Fruit fly (Drosophila melanogaster) whole organism, embryonic: ENCODE measurements around the gene Taf10.
A peak's percentile ranks its signal among the peaks of the same experiment; 100 is the strongest.

Experiments used
- Aef1 ChIP-seq: fragments of 200-800 bp; sonication (Bioruptor generic); IDR thresholded peaks from 3 replicates; pipeline ENCODE4 v1.3.6; 2022; ENCODE audit warnings: missing biosample characterization, missing genetic modification characterization
- Atf3 ChIP-seq: fragments of 200-800 bp; sonication (Bioruptor generic); optimal IDR thresholded peaks from 3 replicates; lab custom pipeline; 2016; ENCODE audit warnings: missing biosample characterization, missing genetic modification characterization
- CG10267 ChIP-seq: fragments of 200-800 bp; sonication (Bioruptor generic); optimal IDR thresholded peaks from 2 replicates; lab custom pipeline; 2018; ENCODE audit warnings: missing biosample characterization, mild to moderate bottlenecking, missing genetic modification characterization, moderate library complexity
- CG10979 ChIP-seq: fragments of 200-800 bp; sonication (Bioruptor generic); optimal IDR thresholded peaks from 2 replicates; lab custom pipeline; 2018; ENCODE audit warnings: missing biosample characterization, mild to moderate bottlenecking, missing genetic modification characterization, moderate library complexity
- CG12299 ChIP-seq: fragments of 200-800 bp; sonication (Bioruptor generic); optimal IDR thresholded peaks from 2 replicates; lab custom pipeline; 2018; ENCODE audit warnings: missing biosample characterization, mild to moderate bottlenecking, missing genetic modification characterization
- CG14441 ChIP-seq: fragments of 200-800 bp; sonication (Bioruptor generic); IDR thresholded peaks from 2 replicates; pipeline ENCODE4 v1.3.6; 2022; ENCODE audit warnings: missing biosample characterization, missing genetic modification characterization
- CG14860 ChIP-seq: fragments of 200-800 bp; sonication (Bioruptor generic); IDR thresholded peaks from 3 replicates; pipeline ENCODE4 v1.3.6; 2022; ENCODE audit warnings: missing biosample characterization, missing genetic modification characterization; ENCODE audit not compliant: partially characterized antibody
- CG15073 ChIP-seq: fragments of 200-800 bp; sonication (Bioruptor generic); optimal IDR thresholded peaks from 2 replicates; lab custom pipeline; 2016; ENCODE audit warnings: missing biosample characterization, missing genetic modification characterization
- CG15269 ChIP-seq: fragments of 200-800 bp; sonication (Bioruptor generic); optimal IDR thresholded peaks from 2 replicates; lab custom pipeline; 2018; ENCODE audit warnings: missing biosample characterization, mild to moderate bottlenecking, missing genetic modification characterization, moderate library complexity
- CG15479 ChIP-seq: fragments of 200-800 bp; sonication (Bioruptor generic); optimal IDR thresholded peaks from 3 replicates; lab custom pipeline; 2019; ENCODE audit warnings: missing biosample characterization, mild to moderate bottlenecking, missing genetic modification characterization, moderate library complexity
- CG15514 ChIP-seq: fragments of 200-800 bp; sonication (Bioruptor generic); optimal IDR thresholded peaks from 3 replicates; lab custom pipeline; 2017; ENCODE audit warnings: missing biosample characterization, missing genetic modification characterization, mild to moderate bottlenecking, moderate library complexity, missing genetic modification reagents
- CG17361 ChIP-seq: fragments of 200-800 bp; sonication (Bioruptor generic); IDR thresholded peaks from 3 replicates; pipeline ENCODE4 v1.3.6; 2022; ENCODE audit warnings: missing biosample characterization, missing genetic modification characterization
- CG17802 ChIP-seq: fragments of 200-800 bp; sonication (Bioruptor generic); optimal IDR thresholded peaks from 2 replicates; lab custom pipeline; 2018; ENCODE audit warnings: missing biosample characterization, mild to moderate bottlenecking, missing genetic modification characterization, moderate library complexity
- CG17912 ChIP-seq: fragments of 200-800 bp; sonication (Bioruptor generic); optimal IDR thresholded peaks from 2 replicates; lab custom pipeline; 2018; ENCODE audit warnings: missing biosample characterization, mild to moderate bottlenecking, missing genetic modification characterization
- CG18011 ChIP-seq: fragments of 200-800 bp; sonication (Bioruptor generic); optimal IDR thresholded peaks from 2 replicates; lab custom pipeline; 2017; ENCODE audit warnings: missing biosample characterization, missing genetic modification characterization, mild to moderate bottlenecking, moderate library complexity, missing genotype
- CG30431 ChIP-seq: fragments of 200-800 bp; sonication (Bioruptor generic); optimal IDR thresholded peaks from 2 replicates; lab custom pipeline; 2017; ENCODE audit warnings: missing biosample characterization, missing genetic modification characterization
- CG4617 ChIP-seq: fragments of 200-800 bp; sonication (Bioruptor generic); optimal IDR thresholded peaks from 3 replicates; lab custom pipeline; 2016; ENCODE audit warnings: missing biosample characterization, missing genetic modification characterization, borderline replicate concordance
- CG7372 ChIP-seq: fragments of 200-800 bp; sonication (Bioruptor generic); IDR thresholded peaks from 2 replicates; pipeline ENCODE4 v1.3.6; 2022; ENCODE audit warnings: missing biosample characterization, missing genetic modification characterization
- CG7928 ChIP-seq: fragments of 200-800 bp; sonication (Bioruptor generic); optimal IDR thresholded peaks from 2 replicates; lab custom pipeline; 2017; ENCODE audit warnings: missing biosample characterization, mild to moderate bottlenecking, missing genetic modification characterization
- CG8281 ChIP-seq: fragments of 200-800 bp; sonication (Bioruptor generic); optimal IDR thresholded peaks from 2 replicates; lab custom pipeline; 2018; ENCODE audit warnings: missing biosample characterization, mild to moderate bottlenecking, missing genetic modification characterization, moderate library complexity
- CG9727 ChIP-seq: fragments of 200-800 bp; sonication (Bioruptor generic); optimal IDR thresholded peaks from 3 replicates; lab custom pipeline; 2017; ENCODE audit warnings: missing biosample characterization, mild to moderate bottlenecking, missing genetic modification characterization
- Deaf1 ChIP-seq: fragments of 200-800 bp; optimal IDR thresholded peaks from 3 replicates; lab custom pipeline; 2019; ENCODE audit warnings: missing biosample characterization, mild to moderate bottlenecking, missing genetic modification characterization, moderate library complexity
- Dek ChIP-seq: fragments of 200-800 bp; sonication (Bioruptor generic); optimal IDR thresholded peaks from 3 replicates; lab custom pipeline; 2019; ENCODE audit warnings: missing biosample characterization, mild to moderate bottlenecking, missing genetic modification characterization, moderate library complexity
- Fer1 ChIP-seq: fragments of 200-800 bp; sonication (Bioruptor generic); optimal IDR thresholded peaks from 2 replicates; lab custom pipeline; 2017; ENCODE audit warnings: missing biosample characterization, mild to moderate bottlenecking, missing genetic modification characterization
- MBD-R2 ChIP-seq: fragments of 200-800 bp; sonication (Bioruptor generic); IDR thresholded peaks from 2 replicates; pipeline ENCODE4 v1.3.6; 2022; ENCODE audit warnings: missing biosample characterization, missing genetic modification characterization
- Meics ChIP-seq: fragments of 200-800 bp; sonication (Bioruptor generic); optimal IDR thresholded peaks from 2 replicates; lab custom pipeline; 2017; ENCODE audit warnings: missing biosample characterization, mild to moderate bottlenecking, missing genetic modification characterization
- Myb ChIP-seq: fragments of 200-800 bp; sonication (Bioruptor generic); optimal IDR thresholded peaks from 2 replicates; lab custom pipeline; 2016; ENCODE audit warnings: missing biosample characterization, missing genetic modification characterization
- Scr ChIP-seq: fragments of 200-800 bp; sonication (Bioruptor generic); IDR thresholded peaks from 2 replicates; pipeline ENCODE4 v1.3.6; 2022; ENCODE audit warnings: missing biosample characterization, missing genetic modification characterization; ENCODE audit not compliant: partially characterized antibody
- Trl ChIP-seq, 3 experiments: fragments of >200 bp in 2 of 3; fragments of 200-800 bp in 1 of 3; sonication (Bioruptor generic) in 1 of 3; optimal IDR thresholded peaks; 2 replicates in 1 of 3; 3 replicates in 2 of 3; lab custom pipeline; 2016 to 2017; ENCODE audit warnings: missing biosample characterization in 1 of 3, missing genetic modification characterization in 1 of 3
- YL-1 ChIP-seq: fragments of 200-800 bp; sonication (Bioruptor generic); optimal IDR thresholded peaks from 3 replicates; lab custom pipeline; 2017; ENCODE audit warnings: missing biosample characterization, mild to moderate bottlenecking, missing genetic modification characterization
- bowl ChIP-seq: fragments of 200-800 bp; sonication (Bioruptor generic); IDR thresholded peaks from 2 replicates; pipeline ENCODE4 v1.3.6; 2022; ENCODE audit warnings: missing biosample characterization, missing genetic modification characterization
- danr ChIP-seq: fragments of 200-800 bp; sonication (Bioruptor generic); IDR thresholded peaks from 2 replicates; pipeline ENCODE4 v1.3.6; 2022; ENCODE audit warnings: missing biosample characterization, missing genetic modification characterization
- esg ChIP-seq: fragments of 200-800 bp; sonication (Bioruptor generic); conservative IDR thresholded peaks from 2 replicates; pipeline ENCODE4 v1.3.6; 2022; ENCODE audit warnings: missing biosample characterization, missing genetic modification characterization
- fd96Cb ChIP-seq: fragments of 200-800 bp; sonication (Bioruptor generic); optimal IDR thresholded peaks from 2 replicates; lab custom pipeline; 2018; ENCODE audit warnings: missing biosample characterization, mild to moderate bottlenecking, missing genetic modification characterization, moderate library complexity
- gcm2 ChIP-seq: fragments of 200-800 bp; sonication (Bioruptor generic); optimal IDR thresholded peaks from 2 replicates; lab custom pipeline; 2016; ENCODE audit warnings: missing biosample characterization, missing genetic modification characterization
- hb ChIP-seq: fragments of 200-800 bp; sonication (Bioruptor generic); IDR thresholded peaks from 3 replicates; pipeline ENCODE4 v1.3.6; 2022; ENCODE audit warnings: missing biosample characterization, missing genetic modification characterization; ENCODE audit not compliant: partially characterized antibody
- ind ChIP-seq: fragments of 200-800 bp; sonication (Bioruptor generic); optimal IDR thresholded peaks from 3 replicates; lab custom pipeline; 2016; ENCODE audit warnings: missing biosample characterization, missing genetic modification characterization
- pan ChIP-seq, 4 experiments: fragments of >200 bp in 3 of 4; fragments of 200-800 bp in 1 of 4; sonication (Bioruptor generic) in 1 of 4; optimal IDR thresholded peaks in 3 of 4; IDR thresholded peaks in 1 of 4; 2 replicates each; pipeline versions ENCODE4 v1.3.6 to Lab custom; 2017 to 2022; ENCODE audit warnings: missing biosample characterization in 2 of 4, missing genetic modification characterization in 2 of 4, mixed read lengths in 1 of 4
- rib ChIP-seq: fragments of 200-800 bp; sonication (Bioruptor generic); IDR thresholded peaks from 2 replicates; pipeline ENCODE4 v1.3.6; 2022; ENCODE audit warnings: missing biosample characterization, missing genetic modification characterization
- sc ChIP-seq, 3 experiments: fragments of >200 bp in 2 of 3; fragments of 200-800 bp in 1 of 3; sonication (Bioruptor generic) in 1 of 3; optimal IDR thresholded peaks; 2 replicates in 2 of 3; 3 replicates in 1 of 3; lab custom pipeline; 2017; ENCODE audit warnings: mild to moderate bottlenecking in 1 of 3, missing biosample characterization in 1 of 3, missing genetic modification characterization in 1 of 3, missing genetic modification reagents in 1 of 3
- sima ChIP-seq: fragments of 200-800 bp; sonication (Bioruptor generic); optimal IDR thresholded peaks from 2 replicates; lab custom pipeline; 2016; ENCODE audit warnings: missing biosample characterization, missing genetic modification characterization
- slou ChIP-seq: fragments of 200-800 bp; sonication (Bioruptor generic); optimal IDR thresholded peaks from 3 replicates; lab custom pipeline; 2016; ENCODE audit warnings: missing biosample characterization, missing genetic modification characterization
- sr ChIP-seq: fragments of 200-800 bp; sonication (Bioruptor generic); IDR thresholded peaks from 3 replicates; pipeline ENCODE4 v1.3.6; 2022; ENCODE audit warnings: missing biosample characterization, missing genetic modification characterization
- ssp ChIP-seq: fragments of 200-800 bp; sonication (Bioruptor generic); IDR thresholded peaks from 2 replicates; pipeline ENCODE4 v1.3.6; 2022; ENCODE audit warnings: missing biosample characterization, missing genetic modification characterization
- stwl ChIP-seq: fragments of 200-800 bp; sonication (Bioruptor generic); optimal IDR thresholded peaks from 3 replicates; lab custom pipeline; 2018; ENCODE audit warnings: missing biosample characterization, mild to moderate bottlenecking, missing genetic modification characterization, moderate library complexity
- tap ChIP-seq: fragments of 200-800 bp; optimal IDR thresholded peaks from 3 replicates; lab custom pipeline; 2019; ENCODE audit warnings: missing biosample characterization, mild to moderate bottlenecking, missing genetic modification characterization, moderate library complexity
- twi ChIP-seq: fragments of 200-800 bp; optimal IDR thresholded peaks from 2 replicates; lab custom pipeline; 2019; ENCODE audit warnings: missing biosample characterization, mild to moderate bottlenecking, missing genetic modification characterization, moderate library complexity
- vvl ChIP-seq: fragments of 200-800 bp; sonication (Bioruptor generic); IDR thresholded peaks from 2 replicates; pipeline ENCODE4 v1.3.6; 2022; ENCODE audit warnings: missing biosample characterization, missing genetic modification characterization
- zfh2 ChIP-seq: fragments of 200-800 bp; sonication (Bioruptor generic); optimal IDR thresholded peaks from 2 replicates; lab custom pipeline; 2016; ENCODE audit warnings: missing biosample characterization, missing genetic modification characterization

Taf10 gene

dm6 chr2L:2720368-2720767, 47.3 kb upstream of the Taf10 start (continued):
- no peak for TF ChIP-seq bowl (GFP tag; lab: Robert Waterston, UW)
- no peak for TF ChIP-seq CG18011 (GFP tag; lab: Kevin White, UChicago)
- TF ChIP-seq CG17912, result no peak
- no peak for TF ChIP-seq Myb (GFP tag; lab: Kevin White, UChicago)
- peak; percentile 42 for TF ChIP-seq CG15269 (tag; lab: Kevin White, UChicago)
- TF ChIP-seq Aef1 (GFP tag; lab: Robert Waterston, UW), result peak; percentile 37; the same call in 1 of the 3 replicates
- no peak for TF ChIP-seq stwl (tag; lab: Kevin White, UChicago)
- no peak for TF ChIP-seq pan (optimal IDR thresholded peaks at IDR 0.05; lab: Kevin White, UChicago)
- no peak for TF ChIP-seq pan (GFP tag; optimal IDR thresholded peaks at IDR 0.05 in 1 of 2, IDR thresholded peaks at IDR 0.05 in 1 of 2)
- TF ChIP-seq CG14860, result no peak
- TF ChIP-seq esg (GFP tag; lab: Robert Waterston, UW), result no peak
- no peak for TF ChIP-seq vvl (GFP tag; lab: Robert Waterston, UW)
- 0 out of 2 replicates have a peak, but pooled peaks have one; percentile 9 for TF ChIP-seq ssp (GFP tag; lab: Robert Waterston, UW)
- no peak for TF ChIP-seq hb (GFP tag; lab: Robert Waterston, UW)
- no peak for TF ChIP-seq gcm2 (GFP tag; lab: Kevin White, UChicago)
- no peak for TF ChIP-seq tap (tag; lab: Kevin White, UChicago)
- TF ChIP-seq sr, result no peak
- TF ChIP-seq rib, result no peak
- TF ChIP-seq CG10979 (tag; lab: Kevin White, UChicago), result no peak
- TF ChIP-seq Meics, result peak; percentile 35
- TF ChIP-seq slou (GFP tag; lab: Kevin White, UChicago), result no peak
- no peak for TF ChIP-seq CG10267 (tag; lab: Kevin White, UChicago)
- TF ChIP-seq Trl (optimal IDR thresholded peaks at IDR 0.05; lab: Kevin White, UChicago), result no peak
- TF ChIP-seq Trl (GFP tag; optimal IDR thresholded peaks at IDR 0.05; lab: Kevin White, UChicago), result no peak
- TF ChIP-seq zfh2 (GFP tag; lab: Kevin White, UChicago), result no peak
- TF ChIP-seq fd96Cb (tag; lab: Kevin White, UChicago), result no peak
- TF ChIP-seq twi (tag; lab: Kevin White, UChicago), result no peak
- no peak for TF ChIP-seq sima (GFP tag; lab: Kevin White, UChicago)
- no peak for TF ChIP-seq CG15073 (GFP tag; lab: Kevin White, UChicago)
- no peak for TF ChIP-seq CG12299
- TF ChIP-seq Atf3 (GFP tag; lab: Kevin White, UChicago), result no peak
- no peak for TF ChIP-seq Fer1
- TF ChIP-seq CG30431 (GFP tag; lab: Kevin White, UChicago), result no peak
- TF ChIP-seq CG9727 (GFP tag; lab: Kevin White, UChicago), result peak; percentile 11
- no peak for TF ChIP-seq CG15479 (GFP tag; lab: Kevin White, UChicago)
- no peak for TF ChIP-seq danr (GFP tag; lab: Robert Waterston, UW)
- TF ChIP-seq CG17361 (GFP tag; lab: Robert Waterston, UW), result no peak
- TF ChIP-seq ind (GFP tag; lab: Kevin White, UChicago), result no peak
- TF ChIP-seq CG4617, result no peak
- TF ChIP-seq YL-1 (GFP tag; lab: Kevin White, UChicago), result no peak
- no peak for TF ChIP-seq CG7372
- TF ChIP-seq CG7928 (GFP tag; lab: Kevin White, UChicago), result no peak
- TF ChIP-seq CG14441, result 0 out of 2 replicates have a peak, but pooled peaks have one; percentile 33
- TF ChIP-seq sc (optimal IDR thresholded peaks at IDR 0.05; lab: Kevin White, UChicago), result no peak
- no peak for TF ChIP-seq sc (GFP tag; optimal IDR thresholded peaks at IDR 0.05; lab: Kevin White, UChicago)
- no peak for TF ChIP-seq CG8281 (tag; lab: Kevin White, UChicago)
- TF ChIP-seq Dek, result no peak
- no peak for TF ChIP-seq CG17802
- TF ChIP-seq Scr (GFP tag; lab: Robert Waterston, UW), result no peak
- no peak for TF ChIP-seq MBD-R2 (GFP tag; lab: Robert Waterston, UW)
- no peak for TF ChIP-seq Deaf1 (tag; lab: Kevin White, UChicago)
- TF ChIP-seq CG15514 (GFP tag; lab: Kevin White, UChicago), result peak; percentile 10
